Worm (Caenorhabditis elegans) whole organism, mixed stage, embryonic: ENCODE data around the gene C27A2.8.

Source experiments
- bed-3 ChIP-seq: fragments of 200-800 bp; sonication (Bioruptor generic); optimal IDR thresholded peaks from 3 replicates; lab custom pipeline; 2018; ENCODE audit warnings: mild to moderate bottlenecking, missing genetic modification characterization, moderate library complexity, missing compliant biosample characterization
- blmp-1 ChIP-seq: fragments of 150-350 bp; optimal IDR thresholded peaks from 2 replicates; lab custom pipeline; 2014; ENCODE audit warnings: missing biosample characterization, missing genetic modification characterization
- ceh-83 ChIP-seq: fragments of 200-800 bp; sonication (Bioruptor generic); optimal IDR thresholded peaks from 2 replicates; lab custom pipeline; 2018; ENCODE audit warnings: mild to moderate bottlenecking, missing genetic modification characterization, missing compliant biosample characterization
- elt-1 ChIP-seq: sonication (generic microtip); optimal IDR thresholded peaks from 2 replicates; lab custom pipeline; 2017; ENCODE audit warnings: missing genetic modification characterization, mild to moderate bottlenecking, missing compliant biosample characterization, antibody characterized with exemption, moderate library complexity, borderline replicate concordance; ENCODE audit not compliant: insufficient read depth
- lsy-2 ChIP-seq: fragments of 150-350 bp; optimal IDR thresholded peaks from 2 replicates; lab custom pipeline; 2014; ENCODE audit warnings: missing biosample characterization, missing genetic modification characterization
- mep-1 ChIP-seq: fragments of 150-350 bp; optimal IDR thresholded peaks from 2 replicates; lab custom pipeline; 2017; ENCODE audit warnings: missing biosample characterization, missing genetic modification reagents, missing genetic modification characterization, inconsistent platforms
- nhr-12 ChIP-seq: fragments of 150-350 bp; optimal IDR thresholded peaks from 2 replicates; lab custom pipeline; 2014; ENCODE audit warnings: missing biosample characterization, missing genetic modification characterization
- nhr-237 ChIP-seq: fragments of 150-350 bp; optimal IDR thresholded peaks from 2 replicates; lab custom pipeline; 2014; ENCODE audit warnings: missing biosample characterization, missing genetic modification characterization
- nhr-28 ChIP-seq: fragments of 150-350 bp; optimal IDR thresholded peaks from 2 replicates; lab custom pipeline; 2014; ENCODE audit warnings: missing biosample characterization, missing genetic modification characterization
- pha-4 ChIP-seq: fragments of 150-350 bp; optimal IDR thresholded peaks from 2 replicates; lab custom pipeline; 2018; ENCODE audit warnings: missing biosample characterization, missing genetic modification reagents, missing genetic modification characterization
- snpc-4 ChIP-seq: fragments of 150-350 bp; optimal IDR thresholded peaks from 2 replicates; lab custom pipeline; 2014; ENCODE audit warnings: missing biosample characterization, missing genetic modification characterization
- unc-62 ChIP-seq: fragments of 150-350 bp; optimal IDR thresholded peaks from 2 replicates; lab custom pipeline; 2014; ENCODE audit warnings: missing biosample characterization, missing genetic modification reagents, missing genetic modification characterization
- zip-8 ChIP-seq: fragments of 150-350 bp; optimal IDR thresholded peaks from 2 replicates; lab custom pipeline; 2014; ENCODE audit warnings: missing biosample characterization, missing genetic modification characterization
- ztf-11 ChIP-seq: fragments of 150-350 bp; optimal IDR thresholded peaks from 2 replicates; lab custom pipeline; 2014; ENCODE audit warnings: missing biosample characterization, missing genetic modification characterization

ce11 chrII:5033935-5034334, 33.9 kb downstream of the C27A2.8 start, which contains the start of gene F33G12.3:
- TF ChIP-seq ztf-11 (tag; lab: Kevin White, UChicago) (no peak), elt-1 (no peak), blmp-1 (tag; lab: Kevin White, UChicago) (no peak), nhr-237 (tag; lab: Kevin White, UChicago) (no peak), nhr-28 (tag; lab: Kevin White, UChicago) (no peak), nhr-12 (no peak), zip-8 (no peak), unc-62 (no peak), ceh-83 (GFP tag; lab: Kevin White, UChicago) (no peak), bed-3 (no peak), lsy-2 (no peak), pha-4 (tag; lab: Kevin White, UChicago) (no peak), mep-1 (tag; lab: Kevin White, UChicago) (no peak), snpc-4 (no peak)
